Worm (Caenorhabditis elegans): Measurements from ENCODE around the gene ref-1.

The ref-1 gene

DNA sequence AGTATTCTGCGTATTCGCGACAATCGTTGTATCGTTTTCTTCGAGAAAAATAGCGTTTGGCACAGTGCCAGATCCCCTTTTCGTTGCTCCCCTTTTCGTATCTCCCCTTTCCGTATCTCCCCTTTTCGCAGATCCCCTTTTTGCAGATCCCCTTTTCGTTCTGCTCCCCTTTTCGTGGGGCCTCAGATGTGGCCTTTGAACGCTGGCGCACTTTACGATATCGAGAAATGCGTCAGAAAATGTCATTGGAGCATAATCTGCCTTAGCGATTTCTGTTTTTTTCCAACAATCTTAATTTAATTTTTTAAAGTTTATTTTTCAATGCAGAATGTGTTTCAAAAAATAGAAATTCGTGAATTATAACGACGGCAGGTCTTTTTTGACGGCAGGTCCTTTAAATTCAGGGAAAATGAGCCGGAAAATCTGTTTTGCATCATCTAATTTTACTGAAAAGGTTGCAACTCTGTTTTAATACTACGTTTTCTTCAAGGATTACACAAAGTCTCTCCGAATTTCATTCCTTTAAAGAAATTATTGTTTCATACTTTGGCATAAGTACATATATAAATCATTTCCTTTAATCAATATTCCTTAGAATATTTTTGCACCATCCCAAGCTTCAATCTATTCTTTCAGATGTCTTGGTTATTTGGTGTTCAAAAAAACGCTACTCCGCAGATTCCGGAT, 30.2 kb downstream of the ref-1 start, which contains the start of gene atad-3 (continued):
- TF ChIP-seq elt-3 (tag; optimal IDR thresholded peaks at IDR 0.05), result peak in 3 of 6 experiments; percentile 48 to 65 (median 58)
- TF ChIP-seq jun-1 (tag; optimal IDR thresholded peaks at IDR 0.05), result peak; percentile 65
- TF ChIP-seq pag-3 (tag; optimal IDR thresholded peaks at IDR 0.05; ENCODE audit: borderline replicate concordance, insufficient read depth), result no peak
- no peak for TF ChIP-seq nhr-28 (tag; optimal IDR thresholded peaks at IDR 0.05)
- peak; percentile 83 for TF ChIP-seq dsc-1 (tag; optimal IDR thresholded peaks at IDR 0.05)
- peak; percentile 76 for TF ChIP-seq C16A3.4 (tag; optimal IDR thresholded peaks at IDR 0.05)
- TF ChIP-seq ceh-90 (tag; optimal IDR thresholded peaks at IDR 0.05), result no peak
- TF ChIP-seq skn-1 (tag; optimal IDR thresholded peaks at IDR 0.05), result peak; percentile 81
- TF ChIP-seq nhr-12 (tag; optimal IDR thresholded peaks at IDR 0.05), result no peak
- no peak for TF ChIP-seq Y116A8C.19 (tag; optimal IDR thresholded peaks at IDR 0.05; ENCODE audit: borderline replicate concordance)
- TF ChIP-seq nhr-85 (tag), result peak; percentile 87
- peak; percentile 95 for TF ChIP-seq nhr-71 (tag; optimal IDR thresholded peaks at IDR 0.05)
- no peak for TF ChIP-seq hpl-2 (GFP tag; optimal IDR thresholded peaks at IDR 0.05)
- no peak for TF ChIP-seq hlh-17 (GFP tag; optimal IDR thresholded peaks at IDR 0.05; ENCODE audit: borderline replicate concordance)
- TF ChIP-seq dpl-1 (GFP tag; optimal IDR thresholded peaks at IDR 0.05), result peak; percentile 78 to 84 (median 81)
- peak; percentile 83 for TF ChIP-seq egl-13 (tag; optimal IDR thresholded peaks at IDR 0.05)
- TF ChIP-seq aha-1 (tag; optimal IDR thresholded peaks at IDR 0.05), result peak; percentile 57
- TF ChIP-seq lin-35 (GFP tag; optimal IDR thresholded peaks at IDR 0.05), result peak; percentile 80 to 88
- TF ChIP-seq elt-2 (tag; optimal IDR thresholded peaks at IDR 0.05), result peak; percentile 29
- peak; percentile 77 for TF ChIP-seq vab-15 (tag; optimal IDR thresholded peaks at IDR 0.05)
- TF ChIP-seq alr-1 (tag; optimal IDR thresholded peaks at IDR 0.05; ENCODE audit: borderline replicate concordance), result no peak
- TF ChIP-seq fos-1 (tag; optimal IDR thresholded peaks at IDR 0.05), result peak; percentile 69
- TF ChIP-seq lin-13 (GFP tag; optimal IDR thresholded peaks at IDR 0.05), result peak; percentile 90
- peak; percentile 93 for TF ChIP-seq nhr-47 (tag; optimal IDR thresholded peaks at IDR 0.05)
- TF ChIP-seq aly-2 (tag; optimal IDR thresholded peaks at IDR 0.05), result peak; percentile 76
- peak; percentile 92 for TF ChIP-seq nhr-20 (tag; optimal IDR thresholded peaks at IDR 0.05)
- peak; percentile 99 for TF ChIP-seq rnt-1 (tag; optimal IDR thresholded peaks at IDR 0.05)
- peak; percentile 89 to 90 for TF ChIP-seq lsy-2 (tag; optimal IDR thresholded peaks at IDR 0.05)
- TF ChIP-seq swsn-7 (tag; optimal IDR thresholded peaks at IDR 0.05), result peak; percentile 88
- TF ChIP-seq fkh-10 (GFP tag; optimal IDR thresholded peaks at IDR 0.05), result peak; percentile 66
- no peak for TF ChIP-seq sptf-1 (tag; optimal IDR thresholded peaks at IDR 0.05)
- TF ChIP-seq nhr-90 (tag; optimal IDR thresholded peaks at IDR 0.05; ENCODE audit: poor library complexity), result peak; percentile 93
- TF ChIP-seq fkh-4 (tag; optimal IDR thresholded peaks at IDR 0.05; ENCODE audit: borderline replicate concordance), result peak; percentile 50
- TF ChIP-seq mep-1 (tag; optimal IDR thresholded peaks at IDR 0.05), result peak; percentile 88
- peak; percentile 85 for TF ChIP-seq grh-1 (GFP tag; IDR thresholded peaks at IDR 0.05)
- TF ChIP-seq unc-86 (tag; optimal IDR thresholded peaks at IDR 0.05), result peak; percentile 90
- TF ChIP-seq lin-39 (tag; optimal IDR thresholded peaks at IDR 0.05), result peak; percentile 44
- TF ChIP-seq unc-130 (tag; optimal IDR thresholded peaks at IDR 0.05), result peak; percentile 27
- TF ChIP-seq nhr-237 (tag; optimal IDR thresholded peaks at IDR 0.05), result peak; percentile 70
- TF ChIP-seq sox-4 (tag; optimal IDR thresholded peaks at IDR 0.05), result peak; percentile 66
- TF ChIP-seq pqm-1 (tag; optimal IDR thresholded peaks at IDR 0.05), result no peak
- TF ChIP-seq mdl-1 (tag; optimal IDR thresholded peaks at IDR 0.05), result peak in 1 of 2 experiments; percentile 75
- no peak for TF ChIP-seq ces-1 (GFP tag; optimal IDR thresholded peaks at IDR 0.05)
- peak; percentile 58 for TF ChIP-seq zip-4 (GFP tag; optimal IDR thresholded peaks at IDR 0.05)
- TF ChIP-seq unc-30 (tag; optimal IDR thresholded peaks at IDR 0.05), result no peak
- peak; percentile 84 for TF ChIP-seq nhr-11 (tag; optimal IDR thresholded peaks at IDR 0.05)
- TF ChIP-seq ceh-88 (GFP tag; IDR thresholded peaks at IDR 0.05), result peak; percentile 83
- peak; percentile 95 for TF ChIP-seq nhr-19 (GFP tag; conservative IDR thresholded peaks at IDR 0.05)
- TF ChIP-seq unc-62 (GFP tag; optimal IDR thresholded peaks at IDR 0.05), result no peak
- no peak for TF ChIP-seq mef-2 (tag; optimal IDR thresholded peaks at IDR 0.05)
- peak; percentile 67 for TF ChIP-seq snpc-4 (tag; optimal IDR thresholded peaks at IDR 0.05)
